Worm (Caenorhabditis elegans) whole organism, midembryonic: Measurements from ENCODE around the gene AH6.3.

ENCODE experiments used
- T22C8.4 ChIP-seq: fragments of 200-800 bp; sonication (Bioruptor generic); IDR thresholded peaks from 2 replicates; pipeline ENCODE4 v1.3.6; 2022; ENCODE audit warnings: missing genetic modification characterization, missing compliant biosample characterization
- cog-1 ChIP-seq: sonication (generic microtip); optimal IDR thresholded peaks from 2 replicates; lab custom pipeline; 2016; ENCODE audit warnings: missing genetic modification characterization, missing compliant biosample characterization
- ztf-23 ChIP-seq: fragments of 200-800 bp; sonication (Bioruptor generic); IDR thresholded peaks from 2 replicates; pipeline ENCODE4 v1.3.6; 2022; ENCODE audit warnings: missing genetic modification reagents, missing genetic modification characterization, missing compliant biosample characterization

- TF ChIP-seq ztf-23 (GFP tag; lab: Robert Waterston, UW) (no peak), T22C8.4 (GFP tag; lab: Robert Waterston, UW) (no peak), cog-1 (tag; lab: Kevin White, UChicago) (no peak)
These were observed 4.8 kb downstream of the AH6.3 start, which contains the start of gene mex-6 for ce11 chrII:9523539-9524224.
